Worm (Caenorhabditis elegans) whole organism, young adult: Measurements from ENCODE around the gene Y82E9BR.20.

Experiments used
- B0019.2 ChIP-seq: fragments of 200-800 bp; sonication (Bioruptor generic); conservative IDR thresholded peaks from 2 replicates; pipeline ENCODE4 v1.3.6; 2022; ENCODE audit warnings: missing genetic modification reagents, missing genetic modification characterization, missing compliant biosample characterization
- B0035.1 ChIP-seq: sonication (generic microtip); optimal IDR thresholded peaks from 2 replicates; lab custom pipeline; 2016; ENCODE audit warnings: missing genetic modification characterization, mild to moderate bottlenecking, missing compliant biosample characterization, missing genotype, missing genetic modification reagents
- ama-1 ChIP-seq, 3 experiments: fragments of 150-350 bp in 1 of 3; sonication (generic microtip) in 2 of 3; optimal IDR thresholded peaks; 2 replicates each; lab custom pipeline; 2014 to 2018; ENCODE audit warnings: missing biosample characterization in 2 of 3, missing genetic modification characterization in 2 of 3, missing genetic modification reagents in 2 of 3
- ccch-3 ChIP-seq: fragments of 200-800 bp; sonication (Bioruptor generic); optimal IDR thresholded peaks from 2 replicates; lab custom pipeline; 2018; ENCODE audit warnings: mild to moderate bottlenecking, missing genetic modification characterization, missing compliant biosample characterization
- cebp-1 ChIP-seq, 2 experiments: fragments of 200-800 bp in 1 of 2; sonication (Bioruptor generic) in 1 of 2; sonication (generic microtip) in 1 of 2; IDR thresholded peaks in 1 of 2; optimal IDR thresholded peaks in 1 of 2; 2 replicates each; pipeline versions ENCODE4 v1.3.6 to Lab custom; 2017 to 2022; ENCODE audit warnings: missing compliant biosample characterization in 2 of 2, missing genetic modification characterization in 2 of 2, mild to moderate bottlenecking in 1 of 2, missing genetic modification reagents in 1 of 2, moderate library complexity in 1 of 2
- dpl-1 ChIP-seq: fragments of 150-350 bp; optimal IDR thresholded peaks from 2 replicates; lab custom pipeline; 2014; ENCODE audit warnings: missing biosample characterization, missing genetic modification reagents, missing genetic modification characterization
- egl-18 ChIP-seq: fragments of 200-800 bp; sonication (Bioruptor generic); IDR thresholded peaks from 2 replicates; pipeline ENCODE4 v1.3.6; 2022; ENCODE audit warnings: missing genetic modification reagents, missing genetic modification characterization, missing compliant biosample characterization
- ets-4 ChIP-seq: fragments of 200-800 bp; sonication (Bioruptor generic); optimal IDR thresholded peaks from 2 replicates; lab custom pipeline; 2018; ENCODE audit warnings: mild to moderate bottlenecking, missing genetic modification characterization, missing compliant biosample characterization
- hsf-1 ChIP-seq: fragments of 200-800 bp; sonication (Bioruptor generic); IDR thresholded peaks from 2 replicates; pipeline ENCODE4 v1.3.6; 2022; ENCODE audit warnings: missing genetic modification reagents, missing genetic modification characterization, missing compliant biosample characterization
- snpc-4 ChIP-seq, 5 experiments: fragments of 150-350 bp in 1 of 5; sonication (generic microtip) in 4 of 5; optimal IDR thresholded peaks; 2 replicates each; lab custom pipeline; 2014 to 2018; ENCODE audit warnings: missing genetic modification characterization in 5 of 5, missing biosample characterization in 3 of 5, antibody characterized with exemption in 2 of 5, mild to moderate bottlenecking in 2 of 5, missing compliant biosample characterization in 2 of 5, missing genotype in 2 of 5, moderate library complexity in 2 of 5, missing genetic modification reagents in 1 of 5
- unc-62 ChIP-seq: fragments of 150-350 bp; optimal IDR thresholded peaks from 2 replicates; lab custom pipeline; 2014; ENCODE audit warnings: missing biosample characterization, missing genetic modification reagents, missing genetic modification characterization

ce11 chrIII:1413890-1414613 is 39.8 kb downstream of the Y82E9BR.20 start, which contains the start of gene Y82E9BR.14:
- TF ChIP-seq unc-62 (GFP tag; lab: Kevin White, UChicago) (no peak), B0035.1 (tag; lab: Kevin White, UChicago) (no peak), ama-1 (optimal IDR thresholded peaks at IDR 0.05; lab: Kevin White, UChicago) (no peak), ama-1 (GFP tag; optimal IDR thresholded peaks at IDR 0.05; lab: Kevin White, UChicago) (no peak), ccch-3 (no peak), B0019.2 (GFP tag; lab: Robert Waterston, UW) (no peak), hsf-1 (GFP tag; lab: Robert Waterston, UW) (peak; percentile 42), dpl-1 (GFP tag; lab: Kevin White, UChicago) (no peak), ets-4 (GFP tag; lab: Kevin White, UChicago) (no peak), egl-18 (no peak), snpc-4 (GFP tag; optimal IDR thresholded peaks at IDR 0.05; lab: Kevin White, UChicago) (no peak), snpc-4 (tag; optimal IDR thresholded peaks at IDR 0.05; lab: Kevin White, UChicago) (no peak), cebp-1 (GFP tag; IDR thresholded peaks at IDR 0.05; lab: Robert Waterston, UW) (no peak), cebp-1 (tag; optimal IDR thresholded peaks at IDR 0.05; lab: Kevin White, UChicago) (no peak)
